Fruit fly (Drosophila melanogaster) whole organism, embryonic: ENCODE data around the gene CG46397.
A peak's percentile ranks its signal among the peaks of the same experiment; 100 is the strongest.

Experiments used
- Abd-B ChIP-seq: fragments of 200-800 bp; sonication (Bioruptor generic); optimal IDR thresholded peaks from 2 replicates; lab custom pipeline; 2018; ENCODE audit warnings: missing biosample characterization, mild to moderate bottlenecking, missing genetic modification characterization, moderate library complexity
- Antp ChIP-seq: fragments of 200-800 bp; sonication (Bioruptor generic); optimal IDR thresholded peaks from 3 replicates; lab custom pipeline; 2016; ENCODE audit warnings: missing biosample characterization, missing genetic modification characterization
- Bdp1 ChIP-seq: fragments of 200-800 bp; sonication (Bioruptor generic); optimal IDR thresholded peaks from 3 replicates; lab custom pipeline; 2016; ENCODE audit warnings: missing biosample characterization, missing genetic modification characterization
- CG10366 ChIP-seq: fragments of 200-800 bp; sonication (Bioruptor generic); IDR thresholded peaks from 2 replicates; pipeline ENCODE4 v1.3.6; 2022; ENCODE audit warnings: missing biosample characterization, missing genetic modification characterization
- CG11247 ChIP-seq: fragments of 200-800 bp; sonication (Bioruptor generic); IDR thresholded peaks from 2 replicates; pipeline ENCODE4 v1.3.6; 2022; ENCODE audit warnings: missing biosample characterization, missing genetic modification characterization
- CG11696 ChIP-seq: fragments of 200-800 bp; sonication (Bioruptor generic); IDR thresholded peaks from 2 replicates; pipeline ENCODE4 v1.3.6; 2022; ENCODE audit warnings: missing biosample characterization, missing genetic modification characterization
- CG12155 ChIP-seq: fragments of 200-800 bp; sonication (Bioruptor generic); optimal IDR thresholded peaks from 3 replicates; lab custom pipeline; 2016; ENCODE audit warnings: missing biosample characterization, missing genetic modification characterization
- CG12219 ChIP-seq: fragments of 200-800 bp; sonication (Bioruptor generic); optimal IDR thresholded peaks from 3 replicates; lab custom pipeline; 2018; ENCODE audit warnings: missing biosample characterization, mild to moderate bottlenecking, missing genetic modification characterization
- CG12391 ChIP-seq: fragments of 200-800 bp; sonication (Bioruptor generic); optimal IDR thresholded peaks from 3 replicates; lab custom pipeline; 2018; ENCODE audit warnings: missing biosample characterization, mild to moderate bottlenecking, missing genetic modification characterization, moderate library complexity
- CG12659 ChIP-seq: fragments of 200-800 bp; sonication (Bioruptor generic); optimal IDR thresholded peaks from 3 replicates; lab custom pipeline; 2017; ENCODE audit warnings: mild to moderate bottlenecking, missing biosample characterization, missing genetic modification reagents, missing genetic modification characterization
- CG13123 ChIP-seq: fragments of 200-800 bp; sonication (Bioruptor generic); optimal IDR thresholded peaks from 2 replicates; lab custom pipeline; 2016; ENCODE audit warnings: missing biosample characterization, missing genetic modification characterization
- CG13424 ChIP-seq: fragments of 200-800 bp; sonication (Bioruptor generic); optimal IDR thresholded peaks from 2 replicates; lab custom pipeline; 2019; ENCODE audit warnings: missing biosample characterization, mild to moderate bottlenecking, missing genetic modification characterization, moderate library complexity
- CG16863 ChIP-seq: fragments of 200-800 bp; sonication (Bioruptor generic); optimal IDR thresholded peaks from 3 replicates; lab custom pipeline; 2016; ENCODE audit warnings: missing biosample characterization, missing genetic modification characterization
- CG17361 ChIP-seq: fragments of 200-800 bp; sonication (Bioruptor generic); IDR thresholded peaks from 3 replicates; pipeline ENCODE4 v1.3.6; 2022; ENCODE audit warnings: missing biosample characterization, missing genetic modification characterization
- CG30020 ChIP-seq: fragments of 200-800 bp; optimal IDR thresholded peaks from 2 replicates; lab custom pipeline; 2019; ENCODE audit warnings: missing biosample characterization, mild to moderate bottlenecking, missing genetic modification characterization, moderate library complexity
- CG30403 ChIP-seq: fragments of 200-800 bp; sonication (Bioruptor generic); optimal IDR thresholded peaks from 3 replicates; lab custom pipeline; 2016; ENCODE audit warnings: missing biosample characterization, missing genetic modification characterization
- CG4424 ChIP-seq: fragments of 200-800 bp; sonication (Bioruptor generic); optimal IDR thresholded peaks from 3 replicates; lab custom pipeline; 2016; ENCODE audit warnings: missing biosample characterization, missing genetic modification characterization
- CG5245 ChIP-seq: fragments of 200-800 bp; sonication (Bioruptor generic); optimal IDR thresholded peaks from 3 replicates; lab custom pipeline; 2016; ENCODE audit warnings: missing biosample characterization, missing genetic modification characterization
- CoRest ChIP-seq: fragments of 200-800 bp; sonication (Bioruptor generic); optimal IDR thresholded peaks from 3 replicates; lab custom pipeline; 2018; ENCODE audit warnings: missing biosample characterization, mild to moderate bottlenecking, missing genetic modification characterization, moderate library complexity
- Ets65A ChIP-seq: fragments of 200-800 bp; sonication (Bioruptor generic); peaks from one replicate; lab custom pipeline; 2016; ENCODE audit warnings: missing biosample characterization, missing genetic modification characterization
- Fer3 ChIP-seq: fragments of 200-800 bp; sonication (Bioruptor generic); optimal IDR thresholded peaks from 2 replicates; lab custom pipeline; 2018; ENCODE audit warnings: missing biosample characterization, mild to moderate bottlenecking, missing genetic modification characterization, moderate library complexity
- Gsc ChIP-seq: fragments of 200-800 bp; sonication (Bioruptor generic); IDR thresholded peaks from 2 replicates; pipeline ENCODE4 v1.3.6; 2022; ENCODE audit warnings: missing biosample characterization, missing genetic modification characterization
- HLH54F ChIP-seq: fragments of 200-800 bp; sonication (Bioruptor generic); optimal IDR thresholded peaks from 3 replicates; lab custom pipeline; 2016; ENCODE audit warnings: missing biosample characterization, missing genetic modification characterization
- Lpt ChIP-seq: fragments of >200 bp; optimal IDR thresholded peaks from 2 replicates; lab custom pipeline; 2018; ENCODE audit warnings: missing biosample characterization, missing genetic modification characterization
- Sry-β ChIP-seq: fragments of 200-800 bp; sonication (Bioruptor generic); optimal IDR thresholded peaks from 2 replicates; lab custom pipeline; 2018; ENCODE audit warnings: missing biosample characterization, mild to moderate bottlenecking, missing genetic modification characterization, moderate library complexity
- Vsx1 ChIP-seq: fragments of 200-800 bp; sonication (Bioruptor generic); optimal IDR thresholded peaks from 2 replicates; lab custom pipeline; 2017; ENCODE audit warnings: missing biosample characterization, mild to moderate bottlenecking, missing genetic modification characterization, missing genetic modification reagents
- bab2 ChIP-seq: fragments of 200-800 bp; sonication (Bioruptor generic); optimal IDR thresholded peaks from 2 replicates; lab custom pipeline; 2016; ENCODE audit warnings: missing biosample characterization, missing genetic modification characterization
- bsh ChIP-seq, 2 experiments: fragments of 200-800 bp; sonication (Bioruptor generic); optimal IDR thresholded peaks; 2 replicates each; lab custom pipeline; 2017 to 2018; ENCODE audit warnings: mild to moderate bottlenecking in 2 of 2, missing biosample characterization in 2 of 2, missing genetic modification characterization in 2 of 2, moderate library complexity in 1 of 2
- chif ChIP-seq, 2 experiments: fragments of 200-800 bp; sonication (Bioruptor generic); optimal IDR thresholded peaks; 3 replicates each; lab custom pipeline; 2016; ENCODE audit warnings: missing biosample characterization in 2 of 2, missing genetic modification characterization in 2 of 2
- crol ChIP-seq: fragments of 200-800 bp; sonication (Bioruptor generic); IDR thresholded peaks from 2 replicates; pipeline ENCODE4 v1.3.6; 2022; ENCODE audit warnings: missing biosample characterization, missing genetic modification characterization
- crp ChIP-seq, 2 experiments: fragments of 200-800 bp; sonication (Bioruptor generic); optimal IDR thresholded peaks; 2 replicates in 1 of 2; 3 replicates in 1 of 2; lab custom pipeline; 2017; ENCODE audit warnings: missing biosample characterization in 2 of 2, missing genetic modification characterization in 2 of 2, mild to moderate bottlenecking in 1 of 2, moderate library complexity in 1 of 2
- danr ChIP-seq: fragments of 200-800 bp; sonication (Bioruptor generic); IDR thresholded peaks from 2 replicates; pipeline ENCODE4 v1.3.6; 2022; ENCODE audit warnings: missing biosample characterization, missing genetic modification characterization
- dpn ChIP-seq, 2 experiments: fragments of 200-800 bp; sonication (Bioruptor generic); optimal IDR thresholded peaks; 3 replicates each; lab custom pipeline; 2016; ENCODE audit warnings: missing biosample characterization in 2 of 2, missing genetic modification characterization in 2 of 2
- eve ChIP-seq, 2 experiments: fragments of >200 bp; optimal IDR thresholded peaks; 2 replicates each; lab custom pipeline; 2017; ENCODE audit warnings: missing biosample characterization in 2 of 2, missing genetic modification characterization in 2 of 2
- lilli ChIP-seq: fragments of 200-800 bp; sonication (Bioruptor generic); optimal IDR thresholded peaks from 3 replicates; lab custom pipeline; 2016; ENCODE audit warnings: missing biosample characterization, missing genetic modification characterization
- lov ChIP-seq, 2 experiments: fragments of 200-800 bp in 1 of 2; fragments of >200 bp in 1 of 2; sonication (Bioruptor generic) in 1 of 2; IDR thresholded peaks in 1 of 2; optimal IDR thresholded peaks in 1 of 2; 2 replicates in 1 of 2; 3 replicates in 1 of 2; pipeline versions ENCODE4 v1.3.6 to Lab custom; 2017 to 2022; ENCODE audit warnings: missing biosample characterization in 1 of 2, missing genetic modification characterization in 1 of 2
- maf-S ChIP-seq: fragments of 200-800 bp; sonication (Bioruptor generic); optimal IDR thresholded peaks from 2 replicates; lab custom pipeline; 2016; ENCODE audit warnings: missing biosample characterization, missing genetic modification characterization
- nerfin-2 ChIP-seq: fragments of 200-800 bp; sonication (Bioruptor generic); IDR thresholded peaks from 2 replicates; pipeline ENCODE4 v1.3.6; 2022; ENCODE audit warnings: missing biosample characterization, missing genetic modification characterization; ENCODE audit not compliant: partially characterized antibody
- org-1 ChIP-seq: fragments of 200-800 bp; sonication (Bioruptor generic); optimal IDR thresholded peaks from 2 replicates; lab custom pipeline; 2017; ENCODE audit warnings: missing biosample characterization, missing genetic modification characterization
- psq ChIP-seq: fragments of 200-800 bp; sonication (Bioruptor generic); optimal IDR thresholded peaks from 2 replicates; lab custom pipeline; 2017; ENCODE audit warnings: missing biosample characterization, missing genetic modification characterization
- repo ChIP-seq: fragments of 200-800 bp; sonication (Bioruptor generic); optimal IDR thresholded peaks from 2 replicates; lab custom pipeline; 2016; ENCODE audit warnings: missing biosample characterization, missing genetic modification characterization
- ro ChIP-seq: fragments of 200-800 bp; sonication (Bioruptor generic); IDR thresholded peaks from 2 replicates; pipeline ENCODE4 v1.3.6; 2022; ENCODE audit warnings: missing biosample characterization, missing genetic modification characterization
- sob ChIP-seq: fragments of 200-800 bp; sonication (Bioruptor generic); IDR thresholded peaks from 2 replicates; pipeline ENCODE4 v1.3.6; 2022; ENCODE audit warnings: missing biosample characterization, missing genetic modification characterization
- sqz ChIP-seq: fragments of 200-800 bp; sonication (Bioruptor generic); optimal IDR thresholded peaks from 3 replicates; lab custom pipeline; 2018; ENCODE audit warnings: missing biosample characterization, mild to moderate bottlenecking, missing genetic modification characterization
- tin ChIP-seq: fragments of 200-800 bp; sonication (Bioruptor generic); optimal IDR thresholded peaks from 3 replicates; lab custom pipeline; 2016; ENCODE audit warnings: missing biosample characterization, missing genetic modification characterization
- ttk ChIP-seq: fragments of 200-800 bp; sonication (Bioruptor generic); IDR thresholded peaks from 2 replicates; pipeline ENCODE4 v2.1.2; 2022; ENCODE audit warnings: missing biosample characterization, missing genetic modification characterization
- unpg ChIP-seq: fragments of 200-800 bp; sonication (Bioruptor generic); optimal IDR thresholded peaks from 3 replicates; lab custom pipeline; 2018; ENCODE audit warnings: missing biosample characterization, mild to moderate bottlenecking, missing genetic modification characterization, moderate library complexity
- wdn ChIP-seq: fragments of 200-800 bp; sonication (Bioruptor generic); IDR thresholded peaks from 2 replicates; pipeline ENCODE4 v1.3.6; 2022; ENCODE audit warnings: missing biosample characterization, missing genetic modification characterization
- wor ChIP-seq: fragments of 200-800 bp; sonication (Bioruptor generic); IDR thresholded peaks from 2 replicates; pipeline ENCODE4 v1.3.6; 2022; ENCODE audit warnings: missing biosample characterization, missing genetic modification characterization

The CG46397 gene

DNA sequence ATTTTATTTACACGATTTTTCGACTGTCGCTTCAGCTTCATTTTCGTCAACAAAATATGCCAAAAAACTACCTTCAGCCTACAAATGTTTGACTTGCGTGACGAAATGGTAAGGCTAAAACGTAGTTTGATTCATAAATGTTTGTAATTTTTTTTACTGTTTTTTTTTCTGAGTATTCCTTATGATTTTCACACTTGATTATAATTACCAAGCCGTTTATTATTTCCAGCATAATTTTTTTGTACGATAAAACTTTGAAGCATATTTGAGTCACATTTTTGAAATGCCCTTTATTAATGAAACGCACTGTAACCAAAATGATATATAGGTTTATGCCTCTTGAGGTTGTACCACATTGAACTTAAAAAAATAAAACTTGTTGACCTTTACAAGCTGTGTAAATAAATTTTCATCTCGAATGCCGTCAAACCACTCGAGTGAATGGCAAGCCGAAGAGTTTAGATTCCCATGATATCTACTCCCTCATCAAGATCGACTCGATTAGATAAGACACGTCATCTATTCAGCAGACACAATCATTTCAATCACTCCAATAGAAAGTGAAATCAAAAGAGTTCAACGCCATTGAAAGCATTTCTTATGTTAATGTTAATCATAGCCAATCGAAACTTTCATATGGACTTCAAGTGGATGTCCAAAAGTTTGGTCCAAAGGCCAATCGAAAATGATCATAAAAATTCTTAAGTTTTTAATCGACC lies 35.7 kb downstream of the CG46397 start (continued):
- TF ChIP-seq CG12155 (GFP tag; lab: Kevin White, UChicago): peak; percentile 29
- peak; percentile 28 for TF ChIP-seq org-1
- peak; percentile 65 for TF ChIP-seq CoRest (tag; lab: Kevin White, UChicago)
- peak; percentile 44 for TF ChIP-seq CG12659
- TF ChIP-seq eve (GFP tag; optimal IDR thresholded peaks at IDR 0.05; lab: Kevin White, UChicago): peak in 1 of 2 experiments; percentile 57
- peak in 1 of 2 experiments; percentile 43 for TF ChIP-seq chif (GFP tag; optimal IDR thresholded peaks at IDR 0.05; lab: Kevin White, UChicago)
- TF ChIP-seq danr (GFP tag; lab: Robert Waterston, UW): no peak
- peak; percentile 65 for TF ChIP-seq CG13424
- peak; percentile 53 for TF ChIP-seq bab2 (GFP tag; lab: Kevin White, UChicago)
- peak; percentile 36 for TF ChIP-seq CG4424 (GFP tag; lab: Kevin White, UChicago)
- TF ChIP-seq wdn (GFP tag; lab: Robert Waterston, UW): no peak
- peak; percentile 15 for TF ChIP-seq Vsx1
- no peak for TF ChIP-seq ro (GFP tag; lab: Robert Waterston, UW)
- peak; percentile 51 for TF ChIP-seq Ets65A (GFP tag; lab: Kevin White, UChicago)
- TF ChIP-seq sqz: peak; percentile 49
- peak; percentile 5 for TF ChIP-seq tin (GFP tag; lab: Kevin White, UChicago)
- no peak for TF ChIP-seq nerfin-2 (GFP tag; lab: Robert Waterston, UW)
- TF ChIP-seq Fer3 (tag; lab: Kevin White, UChicago): peak; percentile 71
- TF ChIP-seq CG30403: peak; percentile 61
- peak; percentile 53 for TF ChIP-seq CG12391 (tag; lab: Kevin White, UChicago)
- TF ChIP-seq bsh (GFP tag; optimal IDR thresholded peaks at IDR 0.05; lab: Kevin White, UChicago): peak in 1 of 2 experiments; percentile 23
- peak; percentile 22 for TF ChIP-seq Antp
- peak; percentile 63; the same call in 2 of the 3 replicates for TF ChIP-seq CG17361 (GFP tag; lab: Robert Waterston, UW)
- peak; percentile 27 for TF ChIP-seq CG16863 (GFP tag; lab: Kevin White, UChicago)
- peak; percentile 33; the same call in 1 of the 2 replicates for TF ChIP-seq ttk (GFP tag; lab: Robert Waterston, UW)
- TF ChIP-seq crp (GFP tag; optimal IDR thresholded peaks at IDR 0.05; lab: Kevin White, UChicago): no peak
- TF ChIP-seq sob (GFP tag; lab: Robert Waterston, UW): peak; percentile 47; the same call in 1 of the 2 replicates
- TF ChIP-seq HLH54F (GFP tag; lab: Kevin White, UChicago): peak; percentile 12
- TF ChIP-seq CG11696: peak; percentile 53
- TF ChIP-seq lov (optimal IDR thresholded peaks at IDR 0.05; lab: Kevin White, UChicago): no peak
- TF ChIP-seq lov (GFP tag; IDR thresholded peaks at IDR 0.05; lab: Robert Waterston, UW): no peak

DNA sequence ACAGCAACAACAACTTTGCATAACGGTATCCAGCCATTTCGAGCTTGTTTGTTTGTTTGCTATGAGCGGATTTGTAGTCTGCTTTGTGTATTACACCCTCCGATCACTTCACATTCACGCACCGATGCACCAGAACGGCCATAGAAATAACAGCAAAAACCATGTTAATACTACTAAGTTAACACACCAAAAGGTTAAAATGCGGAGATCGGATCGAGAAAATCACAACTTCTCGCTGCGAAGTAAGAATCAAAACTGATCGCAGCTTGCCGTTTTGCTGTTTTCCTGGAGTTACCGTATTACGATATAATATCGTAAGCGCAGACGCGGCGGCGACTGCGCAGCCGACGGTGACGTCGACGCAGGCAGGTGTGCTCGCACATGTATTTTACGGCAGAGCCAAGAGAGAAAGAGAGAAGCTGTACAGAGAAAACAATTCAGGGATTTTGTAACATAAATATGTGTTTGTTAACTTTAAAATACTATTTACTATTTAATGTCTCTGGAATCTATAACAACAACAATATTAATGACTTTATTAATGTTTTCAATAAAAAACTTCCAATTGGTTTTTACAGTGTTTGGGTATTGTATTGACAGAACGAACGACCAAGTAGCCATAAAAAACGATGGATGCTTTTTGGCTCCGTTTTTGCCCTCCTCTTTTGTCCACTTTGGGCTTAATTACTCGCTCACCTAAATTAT lies 37.7 kb downstream of the CG46397 start, which contains the start of gene CG13101:
Gene CG13101, minus strand, starts transcription at position 259 of the 705 bp plus-strand sequence.
- TF ChIP-seq CG13123 (GFP tag; lab: Kevin White, UChicago) (peak; percentile 79), lilli (GFP tag; lab: Kevin White, UChicago) (peak; percentile 93), Abd-B (GFP tag; lab: Kevin White, UChicago) (peak; percentile 86), psq (GFP tag; lab: Kevin White, UChicago) (peak; percentile 63), repo (GFP tag; lab: Kevin White, UChicago) (peak; percentile 68), unpg (GFP tag; lab: Kevin White, UChicago) (peak; percentile 97), CG10366 (GFP tag; lab: Robert Waterston, UW) (peak; percentile 92), Lpt (GFP tag; lab: Kevin White, UChicago) (no peak), CG13424 (peak; percentile 94), CG5245 (peak; percentile 85), crol (GFP tag; lab: Robert Waterston, UW) (peak; percentile 72), CG11247 (GFP tag; lab: Robert Waterston, UW) (peak; percentile 85), CG30020 (tag; lab: Kevin White, UChicago) (peak; percentile 61), Sry-β (GFP tag; lab: Kevin White, UChicago) (no peak), Gsc (GFP tag; lab: Robert Waterston, UW) (no peak), Bdp1 (GFP tag; lab: Kevin White, UChicago) (peak; percentile 77), wor (peak; percentile 85), dpn (GFP tag; optimal IDR thresholded peaks at IDR 0.05; lab: Kevin White, UChicago) (peak; percentile 86 to 91), CG12219 (GFP tag; lab: Kevin White, UChicago) (peak; percentile 88), maf-S (GFP tag; lab: Kevin White, UChicago) (peak; percentile 80)
